Fruit fly (Drosophila melanogaster) whole organism, embryonic: ENCODE measurements around the gene CG14817.

ENCODE experiments used
- Asciz ChIP-seq: fragments of 200-800 bp; sonication (Bioruptor generic); optimal IDR thresholded peaks from 2 replicates; lab custom pipeline; 2017; ENCODE audit warnings: missing biosample characterization, mild to moderate bottlenecking, missing genetic modification characterization, missing genetic modification reagents
- Atf3 ChIP-seq: fragments of 200-800 bp; sonication (Bioruptor generic); optimal IDR thresholded peaks from 3 replicates; lab custom pipeline; 2016; ENCODE audit warnings: missing biosample characterization, missing genetic modification characterization
- Atf6 ChIP-seq: fragments of 200-800 bp; sonication (Bioruptor generic); IDR thresholded peaks from 2 replicates; pipeline ENCODE4 v1.3.6; 2022; ENCODE audit warnings: missing biosample characterization, missing genetic modification characterization
- CG10366 ChIP-seq: fragments of 200-800 bp; sonication (Bioruptor generic); IDR thresholded peaks from 2 replicates; pipeline ENCODE4 v1.3.6; 2022; ENCODE audit warnings: missing biosample characterization, missing genetic modification characterization
- CG10543 ChIP-seq: fragments of 200-800 bp; sonication (Bioruptor generic); optimal IDR thresholded peaks from 3 replicates; lab custom pipeline; 2017; ENCODE audit warnings: missing biosample characterization, mild to moderate bottlenecking, missing genetic modification characterization, moderate library complexity
- CG10565 ChIP-seq: fragments of 200-800 bp; sonication (Bioruptor generic); optimal IDR thresholded peaks from 3 replicates; lab custom pipeline; 2016; ENCODE audit warnings: missing biosample characterization, mild to moderate bottlenecking, missing genetic modification characterization
- CG11247 ChIP-seq: fragments of 200-800 bp; sonication (Bioruptor generic); IDR thresholded peaks from 2 replicates; pipeline ENCODE4 v1.3.6; 2022; ENCODE audit warnings: missing biosample characterization, missing genetic modification characterization
- CG11504 ChIP-seq: fragments of 200-800 bp; sonication (Bioruptor generic); optimal IDR thresholded peaks from 3 replicates; lab custom pipeline; 2019; ENCODE audit warnings: missing biosample characterization, mild to moderate bottlenecking, missing genetic modification characterization, moderate library complexity
- CG12104 ChIP-seq: fragments of 200-800 bp; sonication (Bioruptor generic); optimal IDR thresholded peaks from 3 replicates; lab custom pipeline; 2016; ENCODE audit warnings: missing biosample characterization, missing genetic modification characterization
- CG12744 ChIP-seq: fragments of 200-800 bp; sonication (Bioruptor generic); optimal IDR thresholded peaks from 2 replicates; lab custom pipeline; 2016; ENCODE audit warnings: missing biosample characterization, missing genetic modification characterization
- CG12942 ChIP-seq: fragments of 200-800 bp; sonication (Bioruptor generic); optimal IDR thresholded peaks from 3 replicates; lab custom pipeline; 2016; ENCODE audit warnings: missing biosample characterization, missing genetic modification characterization
- CG13424 ChIP-seq: fragments of 200-800 bp; sonication (Bioruptor generic); optimal IDR thresholded peaks from 2 replicates; lab custom pipeline; 2019; ENCODE audit warnings: missing biosample characterization, mild to moderate bottlenecking, missing genetic modification characterization, moderate library complexity
- CG13894 ChIP-seq: fragments of 200-800 bp; sonication (Bioruptor generic); optimal IDR thresholded peaks from 3 replicates; lab custom pipeline; 2018; ENCODE audit warnings: missing biosample characterization, mild to moderate bottlenecking, missing genetic modification characterization, moderate library complexity
- CG18011 ChIP-seq: fragments of 200-800 bp; sonication (Bioruptor generic); optimal IDR thresholded peaks from 2 replicates; lab custom pipeline; 2017; ENCODE audit warnings: missing biosample characterization, missing genetic modification characterization, mild to moderate bottlenecking, moderate library complexity, missing genotype
- CG18262 ChIP-seq: fragments of 200-800 bp; optimal IDR thresholded peaks from 3 replicates; lab custom pipeline; 2019; ENCODE audit warnings: missing biosample characterization, mild to moderate bottlenecking, missing genetic modification characterization, moderate library complexity
- CG2712 ChIP-seq: fragments of 200-800 bp; optimal IDR thresholded peaks from 3 replicates; lab custom pipeline; 2019; ENCODE audit warnings: missing biosample characterization, mild to moderate bottlenecking, missing genetic modification characterization, moderate library complexity
- CG3726 ChIP-seq: fragments of 200-800 bp; sonication (Bioruptor generic); IDR thresholded peaks from 3 replicates; pipeline ENCODE4, ENCODE4 v1.3.6; 2022; ENCODE audit warnings: missing biosample characterization, missing genetic modification characterization
- CG3847 ChIP-seq: fragments of 200-800 bp; sonication (Bioruptor generic); IDR thresholded peaks from 2 replicates; pipeline ENCODE4 v1.3.6; 2022; ENCODE audit warnings: missing biosample characterization, missing genetic modification characterization
- CG7556 ChIP-seq: fragments of 200-800 bp; sonication (Bioruptor generic); optimal IDR thresholded peaks from 2 replicates; lab custom pipeline; 2017; ENCODE audit warnings: missing biosample characterization, mild to moderate bottlenecking, missing genetic modification characterization
- CG7839 ChIP-seq: fragments of 200-800 bp; sonication (Bioruptor generic); optimal IDR thresholded peaks from 3 replicates; lab custom pipeline; 2018; ENCODE audit warnings: missing biosample characterization, mild to moderate bottlenecking, missing genetic modification characterization, moderate library complexity
- CG9609 ChIP-seq: fragments of 200-800 bp; sonication (Bioruptor generic); optimal IDR thresholded peaks from 3 replicates; lab custom pipeline; 2016; ENCODE audit warnings: missing biosample characterization, missing genetic modification characterization
- Fer3 ChIP-seq: fragments of 200-800 bp; sonication (Bioruptor generic); optimal IDR thresholded peaks from 2 replicates; lab custom pipeline; 2018; ENCODE audit warnings: missing biosample characterization, mild to moderate bottlenecking, missing genetic modification characterization, moderate library complexity
- H2.0 ChIP-seq: fragments of 200-800 bp; sonication (Bioruptor generic); IDR thresholded peaks from 2 replicates; pipeline ENCODE4 v1.3.6; 2022; ENCODE audit warnings: missing biosample characterization, missing genetic modification characterization
- HLH54F ChIP-seq: fragments of 200-800 bp; sonication (Bioruptor generic); optimal IDR thresholded peaks from 3 replicates; lab custom pipeline; 2016; ENCODE audit warnings: missing biosample characterization, missing genetic modification characterization
- Hand ChIP-seq: fragments of 200-800 bp; sonication (Bioruptor generic); optimal IDR thresholded peaks from 2 replicates; lab custom pipeline; 2017; ENCODE audit warnings: mild to moderate bottlenecking, missing biosample characterization, missing genetic modification reagents, missing genetic modification characterization
- MBD-R2 ChIP-seq: fragments of 200-800 bp; sonication (Bioruptor generic); IDR thresholded peaks from 2 replicates; pipeline ENCODE4 v1.3.6; 2022; ENCODE audit warnings: missing biosample characterization, missing genetic modification characterization
- Mes4 ChIP-seq: fragments of 200-800 bp; sonication (Bioruptor generic); optimal IDR thresholded peaks from 2 replicates; lab custom pipeline; 2016; ENCODE audit warnings: missing biosample characterization, missing genetic modification characterization
- NC2α ChIP-seq: fragments of 200-800 bp; sonication (Bioruptor generic); optimal IDR thresholded peaks from 2 replicates; lab custom pipeline; 2016; ENCODE audit warnings: missing biosample characterization, missing genetic modification characterization
- Nf-YA ChIP-seq: fragments of 200-800 bp; sonication (Bioruptor generic); IDR thresholded peaks from 2 replicates; pipeline ENCODE4 v1.3.6; 2022; ENCODE audit warnings: missing biosample characterization, missing genetic modification characterization
- Optix ChIP-seq: fragments of 200-800 bp; sonication (Bioruptor generic); IDR thresholded peaks from 3 replicates; pipeline ENCODE4 v1.3.6; 2022; ENCODE audit warnings: missing biosample characterization, missing genetic modification characterization
- cad ChIP-seq: fragments of >200 bp; optimal IDR thresholded peaks from 2 replicates; lab custom pipeline; 2017; ENCODE audit warnings: missing biosample characterization, missing genetic modification characterization
- ci ChIP-seq: fragments of 200-800 bp; sonication (Bioruptor generic); IDR thresholded peaks from 3 replicates; pipeline ENCODE4 v1.3.6; 2022; ENCODE audit warnings: missing biosample characterization, missing genetic modification characterization
- da ChIP-seq: fragments of 200-800 bp; sonication (Bioruptor generic); optimal IDR thresholded peaks from 2 replicates; lab custom pipeline; 2016; ENCODE audit warnings: missing biosample characterization, missing genetic modification characterization
- dysf ChIP-seq: fragments of 200-800 bp; sonication (Bioruptor generic); IDR thresholded peaks from 3 replicates; pipeline ENCODE4 v1.3.6; 2022; ENCODE audit warnings: missing biosample characterization, missing genetic modification characterization
- en ChIP-seq: fragments of 200-800 bp; sonication (Bioruptor generic); optimal IDR thresholded peaks from 2 replicates; lab custom pipeline; 2016; ENCODE audit warnings: missing biosample characterization, missing genetic modification characterization
- ewg ChIP-seq: fragments of 200-800 bp; sonication (Bioruptor generic); optimal IDR thresholded peaks from 3 replicates; lab custom pipeline; 2017; ENCODE audit warnings: mild to moderate bottlenecking, missing biosample characterization, missing genetic modification reagents, missing genetic modification characterization
- fd3F ChIP-seq: fragments of 200-800 bp; sonication (Bioruptor generic); optimal IDR thresholded peaks from 2 replicates; lab custom pipeline; 2018; ENCODE audit warnings: missing biosample characterization, mild to moderate bottlenecking, missing genetic modification characterization, moderate library complexity
- gfzf ChIP-seq: fragments of 200-800 bp; sonication (Bioruptor generic); optimal IDR thresholded peaks from 2 replicates; lab custom pipeline; 2016; ENCODE audit warnings: missing biosample characterization, mild to moderate bottlenecking, missing genetic modification characterization, moderate library complexity
- hbn ChIP-seq: fragments of 200-800 bp; sonication (Bioruptor generic); IDR thresholded peaks from 2 replicates; pipeline ENCODE4 v1.3.6; 2022; ENCODE audit warnings: missing biosample characterization, missing genetic modification characterization; ENCODE audit not compliant: partially characterized antibody
- her ChIP-seq: fragments of 200-800 bp; sonication (Bioruptor generic); optimal IDR thresholded peaks from 2 replicates; lab custom pipeline; 2016; ENCODE audit warnings: missing biosample characterization, missing genetic modification characterization
- nerfin-2 ChIP-seq: fragments of 200-800 bp; sonication (Bioruptor generic); IDR thresholded peaks from 2 replicates; pipeline ENCODE4 v1.3.6; 2022; ENCODE audit warnings: missing biosample characterization, missing genetic modification characterization; ENCODE audit not compliant: partially characterized antibody
- row ChIP-seq: fragments of 200-800 bp; sonication (Bioruptor generic); IDR thresholded peaks from 3 replicates; pipeline ENCODE4 v1.3.6; 2022; ENCODE audit warnings: missing biosample characterization, missing genetic modification characterization
- sc ChIP-seq, 3 experiments: fragments of >200 bp in 2 of 3; fragments of 200-800 bp in 1 of 3; sonication (Bioruptor generic) in 1 of 3; optimal IDR thresholded peaks; 2 replicates in 2 of 3; 3 replicates in 1 of 3; lab custom pipeline; 2017; ENCODE audit warnings: mild to moderate bottlenecking in 1 of 3, missing biosample characterization in 1 of 3, missing genetic modification characterization in 1 of 3, missing genetic modification reagents in 1 of 3
- slou ChIP-seq: fragments of 200-800 bp; sonication (Bioruptor generic); optimal IDR thresholded peaks from 3 replicates; lab custom pipeline; 2016; ENCODE audit warnings: missing biosample characterization, missing genetic modification characterization
- slp2 ChIP-seq: fragments of 200-800 bp; sonication (Bioruptor generic); optimal IDR thresholded peaks from 2 replicates; lab custom pipeline; 2016; ENCODE audit warnings: missing biosample characterization, missing genetic modification characterization
- sob ChIP-seq: fragments of 200-800 bp; sonication (Bioruptor generic); IDR thresholded peaks from 2 replicates; pipeline ENCODE4 v1.3.6; 2022; ENCODE audit warnings: missing biosample characterization, missing genetic modification characterization
- sug ChIP-seq: fragments of 200-800 bp; optimal IDR thresholded peaks from 2 replicates; lab custom pipeline; 2019; ENCODE audit warnings: missing biosample characterization, mild to moderate bottlenecking, missing genetic modification characterization, moderate library complexity
- wdn ChIP-seq: fragments of 200-800 bp; sonication (Bioruptor generic); IDR thresholded peaks from 2 replicates; pipeline ENCODE4 v1.3.6; 2022; ENCODE audit warnings: missing biosample characterization, missing genetic modification characterization
- zf30C ChIP-seq: fragments of 200-800 bp; sonication (Bioruptor generic); optimal IDR thresholded peaks from 3 replicates; lab custom pipeline; 2018; ENCODE audit warnings: missing biosample characterization, mild to moderate bottlenecking, missing genetic modification characterization
- zfh2 ChIP-seq: fragments of 200-800 bp; sonication (Bioruptor generic); optimal IDR thresholded peaks from 2 replicates; lab custom pipeline; 2016; ENCODE audit warnings: missing biosample characterization, missing genetic modification characterization

Gene CG14817

DNA sequence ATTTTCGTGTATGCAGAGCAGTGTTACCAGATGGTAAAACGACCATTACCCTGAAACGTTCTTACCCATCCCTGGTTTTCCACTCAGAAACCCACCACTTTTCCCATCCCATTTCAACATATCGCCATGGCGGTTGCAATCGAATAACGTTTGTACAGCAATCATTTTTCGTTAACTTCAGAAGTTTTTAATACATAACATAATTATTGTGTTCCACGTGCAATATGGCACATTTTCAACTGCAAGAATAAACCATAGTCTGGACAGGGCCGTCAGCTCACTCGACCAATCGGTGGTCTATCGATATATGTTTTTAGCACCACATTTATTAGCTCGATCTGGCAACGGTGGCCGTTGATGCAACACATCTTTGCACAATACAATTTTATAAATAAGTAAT is 12.9 kb upstream of the CG14817 start, which contains the start of the genes trr and mRpL16 (continued):
- TF ChIP-seq CG13424 (peak; percentile 52), zf30C (GFP tag; lab: Kevin White, UChicago) (no peak), CG11504 (tag; lab: Kevin White, UChicago) (peak; percentile 90), sob (GFP tag; lab: Robert Waterston, UW) (peak; percentile 40; the same call in 1 of the 2 replicates), CG3726 (GFP tag; lab: Robert Waterston, UW) (no peak), CG7556 (GFP tag; lab: Kevin White, UChicago) (peak; percentile 4), HLH54F (GFP tag; lab: Kevin White, UChicago) (peak; percentile 49), CG10366 (GFP tag; lab: Robert Waterston, UW) (peak; percentile 9; the same call in 1 of the 2 replicates), CG10565 (no peak), wdn (GFP tag; lab: Robert Waterston, UW) (0 out of 2 replicates have a peak, but pooled peaks have one; percentile 48), CG9609 (GFP tag; lab: Kevin White, UChicago) (peak; percentile 22), CG3847 (GFP tag; lab: Robert Waterston, UW) (peak; percentile 62), Asciz (no peak), Atf3 (GFP tag; lab: Kevin White, UChicago) (peak; percentile 36), CG7839 (tag; lab: Kevin White, UChicago) (no peak), fd3F (GFP tag; lab: Kevin White, UChicago) (peak; percentile 1), hbn (peak; percentile 76), NC2α (GFP tag; lab: Kevin White, UChicago) (no peak), CG12744 (GFP tag; lab: Kevin White, UChicago) (no peak), ewg (GFP tag; lab: Kevin White, UChicago) (peak; percentile 4), CG10543 (GFP tag; lab: Kevin White, UChicago) (no peak), her (GFP tag; lab: Kevin White, UChicago) (no peak), CG12942 (GFP tag; lab: Kevin White, UChicago) (peak; percentile 6), sug (tag; lab: Kevin White, UChicago) (peak; percentile 64), slp2 (GFP tag; lab: Kevin White, UChicago) (peak; percentile 33), Optix (GFP tag; lab: Robert Waterston, UW) (0 out of 3 replicates have a peak, but pooled peaks have one; percentile 40), CG12104 (GFP tag; lab: Kevin White, UChicago) (no peak), Fer3 (tag; lab: Kevin White, UChicago) (no peak), Hand (GFP tag; lab: Kevin White, UChicago) (no peak), CG11247 (GFP tag; lab: Robert Waterston, UW) (peak; percentile 35; the same call in 1 of the 2 replicates), sc (optimal IDR thresholded peaks at IDR 0.05; lab: Kevin White, UChicago) (no peak), sc (GFP tag; optimal IDR thresholded peaks at IDR 0.05; lab: Kevin White, UChicago) (no peak), en (GFP tag; lab: Kevin White, UChicago) (no peak), MBD-R2 (GFP tag; lab: Robert Waterston, UW) (peak; percentile 84), dysf (GFP tag; lab: Robert Waterston, UW) (peak; percentile 47; the same call in 1 of the 3 replicates), nerfin-2 (GFP tag; lab: Robert Waterston, UW) (peak; percentile 51; the same call in 1 of the 2 replicates), da (no peak), cad (no peak), Atf6 (GFP tag; lab: Robert Waterston, UW) (no peak), CG18262 (peak; percentile 43), Mes4 (GFP tag; lab: Kevin White, UChicago) (no peak), CG2712 (tag; lab: Kevin White, UChicago) (peak; percentile 65), zfh2 (GFP tag; lab: Kevin White, UChicago) (peak; percentile 65), row (GFP tag; lab: Robert Waterston, UW) (peak; percentile 74), CG18011 (GFP tag; lab: Kevin White, UChicago) (peak; percentile 29), gfzf (peak; percentile 75), slou (GFP tag; lab: Kevin White, UChicago) (no peak), CG13894 (no peak), H2.0 (0 out of 2 replicates have a peak, but pooled peaks have one; percentile 37), Nf-YA (GFP tag; lab: Robert Waterston, UW) (no peak), ci (0 out of 3 replicates have a peak, but pooled peaks have one; percentile 43)
